Worm (Caenorhabditis elegans) whole organism, L4/young adult: ENCODE measurements around the gene figl-1.
"Not testable (repeated sequence)": the region's sequence is repeated elsewhere in the genome, so short reads cannot be mapped to it uniquely, and the experiment has no call there.

Experiments
- W03F9.2 ChIP-seq: fragments of 150-350 bp; optimal IDR thresholded peaks from 2 replicates; lab custom pipeline; 2014; ENCODE audit warnings: missing biosample characterization, missing genetic modification characterization
- dao-5 ChIP-seq: sonication (generic microtip); optimal IDR thresholded peaks from 2 replicates; lab custom pipeline; 2016; ENCODE audit warnings: missing genotype, missing genetic modification characterization, moderate library complexity, missing compliant biosample characterization
- him-1 ChIP-seq: sonication (generic microtip); optimal IDR thresholded peaks from 2 replicates; lab custom pipeline; 2016; ENCODE audit warnings: missing genotype, missing genetic modification reagents, missing genetic modification characterization, missing compliant biosample characterization

The figl-1 gene

DNA sequence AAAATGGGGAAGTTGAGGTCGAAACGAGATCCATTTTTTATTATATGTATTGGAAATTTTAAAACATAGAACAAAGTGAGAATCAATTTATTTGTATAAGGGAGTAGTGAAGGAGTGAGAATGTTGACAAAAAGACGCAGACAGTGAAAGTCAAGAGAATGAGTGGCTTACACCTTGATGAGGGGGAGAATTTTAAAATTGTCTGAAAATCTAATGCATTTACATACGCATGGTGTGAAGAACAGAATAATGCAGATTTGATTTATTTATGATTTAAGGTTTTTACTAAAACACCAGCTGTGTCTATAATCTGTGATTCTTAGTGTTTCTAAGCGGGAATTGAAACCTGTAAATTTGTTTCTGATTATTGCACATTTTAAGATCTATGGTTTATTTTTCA is 20.4 kb downstream of the figl-1 start, which contains the start of gene nhr-125:
Gene nhr-125 (minus strand): TSS at position 101 of the 400 bp plus-strand sequence.
- TF ChIP-seq dao-5 (tag; lab: Kevin White, UChicago) (no peak), him-1 (tag; lab: Kevin White, UChicago) (no peak), W03F9.2 (tag; lab: Kevin White, UChicago) (no peak)

DNA sequence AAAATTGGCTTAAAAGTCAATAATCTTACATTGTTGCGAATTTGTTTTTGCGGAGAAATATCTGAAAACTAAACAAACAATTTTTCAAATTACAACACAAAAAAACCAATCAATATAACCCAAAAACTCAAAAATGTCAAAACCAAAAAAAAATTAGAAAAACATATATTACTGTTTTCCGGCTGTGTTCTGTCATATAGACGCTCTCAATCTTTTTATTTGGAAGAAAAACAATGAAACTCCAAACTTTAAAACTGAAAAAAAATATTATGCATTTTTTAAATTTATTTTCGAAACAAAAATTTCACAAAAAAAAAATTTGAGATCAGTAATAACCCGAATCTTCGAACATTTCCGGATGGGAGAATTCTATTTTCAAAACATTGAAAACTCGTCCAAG is 23.1 kb downstream of the figl-1 start, which contains the start of gene R02D1.2:
Gene R02D1.2 (minus strand): TSS at position 101 of the 400 bp plus-strand sequence.
- no peak for TF ChIP-seq dao-5 (tag; lab: Kevin White, UChicago)
- no peak for TF ChIP-seq W03F9.2 (tag; lab: Kevin White, UChicago)
- no peak for TF ChIP-seq him-1 (tag; lab: Kevin White, UChicago)

DNA sequence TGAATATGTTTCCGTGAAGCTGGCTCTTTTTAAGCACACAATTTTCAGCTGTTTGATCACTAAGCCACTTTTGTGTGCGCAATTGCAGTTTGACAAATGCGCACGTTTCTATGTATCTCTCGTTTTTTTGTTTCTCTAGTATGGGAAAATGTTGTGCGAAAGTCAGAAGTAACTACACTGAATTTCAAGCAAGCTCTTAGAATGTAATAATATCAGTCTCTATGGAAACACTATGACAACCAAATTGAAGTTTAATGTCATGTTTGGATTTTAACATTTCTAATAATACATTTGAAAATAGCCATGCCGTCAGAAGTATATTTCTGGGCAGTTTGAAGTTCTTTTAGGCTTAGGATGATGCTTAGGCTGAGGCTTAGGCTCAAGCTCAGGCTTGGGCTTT is 25.9 kb downstream of the figl-1 start, which contains the start of gene ZC132.9:
Gene ZC132.9 (minus strand): TSS at position 101 of the 400 bp plus-strand sequence.
- no peak for TF ChIP-seq him-1 (tag; lab: Kevin White, UChicago)

DNA sequence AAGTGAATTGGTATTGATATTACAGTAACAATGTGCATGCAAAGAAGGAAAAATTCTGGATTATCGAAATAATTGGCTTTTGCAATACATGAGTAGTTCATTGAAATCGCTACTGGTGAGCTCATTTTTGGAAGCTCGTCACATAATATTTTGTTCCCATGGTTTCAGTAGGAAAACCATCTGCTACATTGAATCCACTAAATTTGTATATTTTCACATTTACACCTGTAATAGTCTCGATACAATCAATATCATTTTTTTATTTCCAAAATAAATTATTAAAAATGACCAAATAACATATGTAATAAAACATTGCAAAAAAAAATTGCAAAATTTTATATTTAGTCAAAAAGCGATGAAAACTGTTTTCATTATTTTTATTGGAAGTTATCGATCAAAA is 30.7 kb downstream of the figl-1 start, which contains the start of gene srh-192:
Gene srh-192 (minus strand): TSS at position 101 of the 400 bp plus-strand sequence.
- no peak for TF ChIP-seq dao-5 (tag; lab: Kevin White, UChicago)

DNA sequence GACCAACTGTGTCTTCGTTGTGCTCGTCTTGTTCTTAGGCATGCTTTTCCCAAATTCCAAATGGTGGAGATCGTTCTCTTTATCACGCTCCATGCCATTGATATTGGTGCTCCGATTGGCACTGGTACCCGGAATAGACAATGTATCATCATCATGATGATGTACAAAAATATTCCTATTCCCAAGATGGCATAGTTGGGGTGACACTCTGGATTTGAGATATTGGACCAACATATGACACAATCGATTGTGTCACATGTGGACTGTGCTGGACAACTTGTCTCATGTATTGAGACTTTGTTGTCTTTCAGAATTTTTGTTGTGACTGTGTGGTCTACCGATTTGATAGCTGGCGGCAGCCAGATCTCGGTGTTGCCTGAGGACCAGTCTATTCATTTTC is 41.6 kb downstream of the figl-1 start:
- TF ChIP-seq him-1 (tag; lab: Kevin White, UChicago) (no peak), dao-5 (tag; lab: Kevin White, UChicago) (no peak), W03F9.2 (tag; lab: Kevin White, UChicago) (no peak)

DNA sequence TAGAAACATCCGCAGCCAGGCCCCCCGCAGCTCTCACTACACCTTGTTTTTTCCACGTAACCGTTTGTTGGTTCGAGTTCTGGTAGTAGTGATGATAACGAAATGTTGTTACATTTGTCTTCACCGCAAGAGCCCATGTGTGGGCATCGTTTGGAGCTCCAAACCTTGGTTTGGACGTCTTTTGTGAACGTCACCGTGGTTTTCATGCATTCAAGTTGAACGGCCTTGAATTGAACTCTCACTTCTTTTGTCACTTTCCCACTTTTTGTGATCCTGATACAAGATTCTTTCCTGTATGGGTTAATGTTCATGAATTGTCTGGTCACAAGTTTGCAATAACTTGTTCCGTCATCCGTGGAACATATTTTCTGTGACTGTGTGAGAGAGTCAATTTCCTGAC is 42.0 kb downstream of the figl-1 start:
- TF ChIP-seq W03F9.2 (tag; lab: Kevin White, UChicago): no peak
- TF ChIP-seq him-1 (tag; lab: Kevin White, UChicago): no peak
- no peak for TF ChIP-seq dao-5 (tag; lab: Kevin White, UChicago)

DNA sequence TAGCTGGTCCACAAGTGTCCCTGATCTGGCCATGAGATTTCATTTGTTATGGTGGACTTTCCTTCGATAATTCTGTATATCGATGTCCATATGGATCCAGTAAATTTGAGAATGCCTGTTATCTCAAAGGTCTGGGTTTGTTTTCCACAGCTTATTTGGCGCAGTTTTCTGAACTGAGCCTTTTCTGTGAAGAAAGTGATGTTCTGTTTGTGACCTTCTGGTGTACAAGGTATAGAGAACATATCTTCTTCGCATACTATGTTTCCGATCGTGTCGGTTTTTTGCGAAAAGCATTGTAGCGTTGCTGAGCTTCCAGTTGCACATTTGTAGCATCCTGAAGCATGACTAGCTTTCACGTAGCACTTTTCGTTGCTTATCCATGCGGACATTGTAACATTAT is 43.0 kb downstream of the figl-1 start:
- TF ChIP-seq W03F9.2 (tag; lab: Kevin White, UChicago): no peak
- TF ChIP-seq him-1 (tag; lab: Kevin White, UChicago): no peak
- no peak for TF ChIP-seq dao-5 (tag; lab: Kevin White, UChicago)

DNA sequence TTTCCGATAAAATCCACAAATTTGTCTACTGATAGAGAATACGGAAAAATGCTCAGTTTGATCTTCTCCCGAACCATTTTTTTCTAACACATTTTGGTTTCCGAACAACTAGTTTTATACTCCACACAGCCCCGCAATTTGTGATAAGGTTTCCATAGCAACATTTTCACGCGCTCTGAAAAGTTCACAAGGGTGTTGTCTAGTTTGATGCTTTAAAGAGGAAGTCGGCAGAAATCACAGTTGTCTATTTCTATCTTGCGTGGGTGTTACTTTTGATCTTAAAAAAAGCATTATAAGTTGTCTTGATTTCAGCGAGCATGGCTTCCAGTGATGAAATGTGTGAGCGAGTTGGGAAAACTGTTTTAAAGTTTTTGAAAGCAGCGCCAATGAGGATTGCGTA is 46.1 kb downstream of the figl-1 start, which contains the start of gene ZC132.3:
Gene ZC132.3 (minus strand): TSS at position 101 of the 400 bp plus-strand sequence.
- TF ChIP-seq dao-5 (tag; lab: Kevin White, UChicago) (no peak), W03F9.2 (tag; lab: Kevin White, UChicago) (no peak), him-1 (tag; lab: Kevin White, UChicago) (no peak)

DNA sequence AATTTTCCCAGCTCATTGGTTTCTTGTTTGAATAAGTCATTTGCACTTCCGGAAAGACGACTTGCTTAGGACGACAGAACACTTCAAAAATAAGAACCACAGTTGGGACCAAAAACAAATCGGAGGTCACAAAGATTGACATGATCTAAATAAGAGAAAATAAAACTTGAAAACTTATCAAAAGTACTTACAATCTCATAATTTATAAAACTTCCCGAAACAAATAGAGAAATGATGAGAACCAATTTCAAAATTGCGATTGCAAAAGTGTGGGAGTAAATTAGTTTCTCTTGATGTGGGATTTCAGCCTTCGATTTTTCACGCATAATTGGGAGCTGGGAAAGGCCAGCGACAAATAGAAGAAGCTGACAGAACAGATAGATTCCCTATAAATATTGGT is 47.2 kb downstream of the figl-1 start, which contains the start of gene ZC132.11:
Gene ZC132.11 (minus strand): TSS at position 101 of the 400 bp plus-strand sequence.
- TF ChIP-seq W03F9.2 (tag; lab: Kevin White, UChicago): no peak

DNA sequence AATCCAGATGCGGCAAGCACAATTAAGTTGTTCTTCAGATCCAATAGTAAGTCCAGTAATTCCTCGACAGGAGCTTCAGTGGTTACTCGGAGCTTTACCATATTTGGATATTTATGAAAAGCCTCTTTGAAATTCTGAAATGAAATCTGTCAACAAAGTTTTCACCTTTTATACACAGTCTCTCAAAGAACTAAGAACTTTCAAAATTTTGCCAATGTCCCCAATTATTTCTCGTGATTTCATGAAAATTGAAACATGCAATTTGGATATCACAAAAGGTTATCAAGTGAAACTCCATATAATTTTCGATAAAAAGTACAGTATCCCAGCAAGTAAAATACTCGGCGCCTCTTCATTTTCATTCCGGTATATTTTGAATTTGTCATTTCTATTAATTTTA is 49.9 kb downstream of the figl-1 start, which contains the start of gene F47D2.11:
Gene F47D2.11 (minus strand): TSS at position 101 of the 400 bp plus-strand sequence.
- TF ChIP-seq dao-5 (tag; lab: Kevin White, UChicago) (no peak), W03F9.2 (tag; lab: Kevin White, UChicago) (no peak), him-1 (tag; lab: Kevin White, UChicago) (no peak)

DNA sequence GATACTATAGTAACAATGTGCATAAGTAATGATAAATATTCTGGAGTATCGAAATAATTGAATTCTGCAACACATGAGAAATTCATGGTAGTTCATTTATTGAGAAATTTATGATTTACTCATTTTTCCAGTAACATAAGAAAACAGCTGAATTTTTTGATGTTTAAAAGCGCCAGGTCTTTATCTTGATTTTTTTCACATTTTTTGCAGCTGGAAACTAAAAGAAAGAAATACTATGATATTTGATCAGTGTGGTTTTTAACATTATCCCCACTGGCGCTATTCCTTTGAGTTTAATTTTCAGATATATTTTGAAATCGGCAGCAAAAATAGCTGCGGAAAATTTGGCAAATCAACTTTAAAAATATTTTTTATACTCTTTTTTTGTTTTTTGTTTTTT is 52.4 kb downstream of the figl-1 start, which contains the start of gene srh-194:
Gene srh-194 (minus strand): TSS at position 101 of the 400 bp plus-strand sequence.
- TF ChIP-seq dao-5, W03F9.2, him-1 (tag; lab: Kevin White, UChicago): not testable (repeated sequence)
